Fruit fly (Drosophila melanogaster) whole organism, larva: ENCODE data around the gene CG42766.

Experiments
- noc ChIP-seq: fragments of 200-800 bp; sonication (Bioruptor generic); optimal IDR thresholded peaks from 3 replicates; lab custom pipeline; 2019; ENCODE audit warnings: missing biosample characterization, mild to moderate bottlenecking, missing genetic modification characterization, moderate library complexity

The CG42766 gene

DNA sequence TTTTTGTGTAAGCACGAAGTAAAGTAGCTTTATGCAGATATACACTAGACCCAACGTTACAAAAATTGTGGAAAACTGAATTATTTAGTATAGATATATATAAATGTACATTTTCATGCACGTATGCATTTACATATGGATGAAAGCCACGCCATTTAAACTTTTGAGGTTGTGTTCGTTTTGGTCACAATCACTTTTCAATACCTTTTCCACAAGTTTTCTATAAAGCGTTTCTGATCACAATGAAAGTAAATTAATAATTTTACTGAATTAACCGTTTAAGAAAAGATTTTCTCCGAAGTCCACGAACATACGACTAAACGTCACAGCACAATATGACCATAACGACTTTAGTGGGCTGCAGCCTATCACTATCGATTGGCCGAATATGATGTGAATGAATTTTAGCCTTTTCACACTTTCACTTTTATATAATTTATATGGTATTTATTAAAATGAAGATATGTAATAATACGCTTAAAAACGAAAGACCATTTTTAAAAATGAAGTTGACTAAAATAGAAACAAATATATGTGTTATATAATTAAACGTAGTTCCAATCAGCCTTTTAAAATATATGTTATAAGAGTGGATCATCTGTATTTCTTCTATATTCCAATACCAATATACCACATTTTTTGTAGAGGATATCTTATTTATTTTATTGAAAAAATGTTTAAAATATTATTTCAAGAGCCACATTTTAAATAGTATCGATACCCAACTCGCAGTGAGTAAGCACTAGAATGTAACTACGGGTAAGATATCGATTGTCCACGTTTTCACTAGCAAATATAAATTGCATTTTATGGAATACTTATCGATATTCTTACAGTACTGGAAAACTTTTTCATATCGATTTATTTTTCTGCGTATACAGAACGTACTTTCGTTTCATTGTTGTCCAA lies 15.2 kb downstream of the CG42766 start, which contains the start of the genes CG46312, eIF5 and exd:
TSS of gene CG46312 (minus strand) at position 357 of the 909 bp plus-strand sequence.
TSS of gene eIF5 (minus strand) at position 357 of the 909 bp plus-strand sequence.
TSS of gene exd (plus strand) at position 851 of the 909 bp plus-strand sequence.
- TF ChIP-seq noc, result no peak

DNA sequence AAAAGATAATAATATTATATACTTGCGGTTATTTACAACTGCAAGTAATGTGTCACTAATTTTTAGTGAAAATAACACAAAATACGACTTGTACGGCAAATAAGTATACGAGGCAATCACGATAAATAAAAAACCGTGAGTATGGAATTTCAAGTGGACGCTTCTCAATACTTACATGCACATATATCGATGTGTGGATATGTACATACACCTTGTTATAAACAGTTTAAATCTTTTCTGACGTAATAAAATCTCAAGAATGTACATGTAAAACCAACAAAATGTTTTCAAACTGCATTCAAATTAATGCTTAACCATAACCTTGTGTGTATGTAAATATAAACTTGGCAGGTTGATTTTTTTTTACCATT lies 15.8 kb downstream of the CG42766 start:
- TF ChIP-seq noc, result no peak

DNA sequence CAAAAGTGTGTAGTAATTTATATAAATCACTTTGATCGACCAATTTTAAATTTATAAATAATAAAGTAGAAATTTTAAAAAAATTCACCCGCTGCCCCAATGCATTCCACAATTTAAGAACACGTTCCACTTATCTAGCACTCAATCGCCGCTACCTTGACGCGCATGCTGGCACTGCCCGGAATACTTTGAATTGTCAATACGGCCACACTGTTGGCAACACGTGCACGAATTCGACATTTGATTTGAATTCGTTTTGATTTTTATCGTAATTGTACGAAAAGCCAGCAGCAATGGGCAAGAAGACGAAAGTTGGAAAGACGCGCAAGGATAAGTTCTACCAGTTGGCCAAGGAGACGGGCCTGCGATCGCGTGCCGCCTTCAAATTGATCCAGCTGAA lies 20.2 kb downstream of the CG42766 start, which contains the start of gene CG8939:
TSS of gene CG8939 (plus strand) at position 186 of the 400 bp plus-strand sequence.
- TF ChIP-seq noc, result no peak

DNA sequence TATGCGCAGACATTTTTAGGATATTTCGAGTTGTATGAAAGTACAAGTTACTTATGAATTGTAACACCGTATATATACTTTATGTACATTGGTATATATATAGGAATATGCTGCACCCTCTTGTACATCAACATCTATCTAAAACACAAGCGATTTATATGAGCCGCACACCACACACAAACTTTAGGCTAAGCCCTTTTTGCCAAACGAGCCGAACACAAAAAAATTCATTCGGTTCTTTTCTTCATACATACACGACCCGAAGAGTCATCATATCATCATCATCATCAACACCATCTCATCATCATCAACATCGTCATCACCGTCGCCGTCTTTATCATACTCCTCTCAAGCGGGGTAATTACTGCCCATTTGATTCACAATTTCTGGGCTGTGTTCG lies 28.4 kb downstream of the CG42766 start:
- TF ChIP-seq noc, result no peak

DNA sequence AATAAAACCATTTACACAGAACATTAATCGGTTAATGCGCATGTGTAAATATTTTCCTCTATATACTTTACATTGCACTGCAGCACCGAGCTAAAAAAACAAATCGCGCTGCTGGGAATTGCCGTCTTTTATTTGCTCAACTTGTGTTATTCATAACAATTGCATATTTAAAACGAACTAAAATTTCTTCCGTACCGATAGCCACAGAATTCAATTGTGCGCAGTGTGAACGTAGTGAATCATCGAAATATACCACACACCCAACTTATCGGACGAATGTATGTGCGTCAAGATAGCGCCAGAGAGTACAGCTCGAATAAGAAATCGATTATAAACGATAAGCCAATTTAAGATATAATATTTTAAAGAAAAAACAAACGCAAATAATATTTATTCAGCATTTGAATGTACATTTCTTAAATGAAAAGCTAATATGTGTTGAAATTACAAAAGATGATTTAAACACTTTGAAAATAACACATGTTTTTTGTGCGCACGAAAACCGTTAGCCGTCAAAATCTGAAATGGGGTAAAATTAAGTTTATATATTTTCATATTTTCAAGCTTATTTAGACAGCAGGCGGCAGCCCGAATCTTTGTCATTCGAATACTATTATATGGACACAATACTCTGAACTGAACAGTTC lies 29.0 kb downstream of the CG42766 start, which contains the start of the genes vap and CG12698:
TSS of gene vap (minus strand) at position 262 of the 647 bp plus-strand sequence.
TSS of gene CG12698 (plus strand) at position 597 of the 647 bp plus-strand sequence.
- no peak for TF ChIP-seq noc

DNA sequence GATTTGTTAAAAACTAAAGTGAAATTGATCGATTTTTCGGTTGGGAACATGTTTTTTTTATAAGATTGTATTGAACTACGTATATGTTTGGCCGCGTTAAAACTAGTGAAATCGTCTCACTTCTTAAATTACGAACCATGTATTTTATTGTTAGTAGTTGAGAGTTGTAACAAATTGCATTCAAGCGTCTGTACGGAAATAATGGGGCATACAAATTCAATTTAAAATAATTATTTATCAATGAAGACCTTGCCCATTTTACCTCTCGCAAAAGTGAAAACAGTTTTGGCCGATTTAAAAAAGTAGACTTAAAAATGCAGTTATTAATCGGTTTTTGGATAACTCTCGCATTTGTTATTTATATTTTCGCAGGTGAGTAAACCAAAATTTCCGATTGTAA lies 32.1 kb downstream of the CG42766 start, which contains the start of gene Muc14A:
TSS of gene Muc14A (plus strand) at position 301 of the 400 bp plus-strand sequence.
- no peak for TF ChIP-seq noc
